Worm (Caenorhabditis elegans): Measurements from ENCODE around the gene mig-14.

The mig-14 gene

ce11 chrII:13758108-13758507, 16.6 kb downstream of the mig-14 start, which contains the start of gene arrd-13:
Gene arrd-13, plus strand, starts transcription at chrII:13758408.
- TF ChIP-seq nhr-90 (tag; optimal IDR thresholded peaks at IDR 0.05; ENCODE audit: poor library complexity) (no peak), unc-98 (GFP tag; IDR thresholded peaks at IDR 0.05) (no peak), sptf-1 (tag; optimal IDR thresholded peaks at IDR 0.05) (no peak), unc-62 (GFP tag; optimal IDR thresholded peaks at IDR 0.05) (no peak), xbp-1 (tag; optimal IDR thresholded peaks at IDR 0.05) (no peak), egl-13 (tag; optimal IDR thresholded peaks at IDR 0.05) (no peak), hpl-2 (GFP tag; optimal IDR thresholded peaks at IDR 0.05) (no peak), F16B12.6 (tag; optimal IDR thresholded peaks at IDR 0.05) (no peak), isw-1 (GFP tag; IDR thresholded peaks at IDR 0.05) (no peak), dsc-1 (tag; optimal IDR thresholded peaks at IDR 0.05) (no peak), tlp-1 (tag; optimal IDR thresholded peaks at IDR 0.05) (no peak)

- TF ChIP-seq tbx-2 (tag; optimal IDR thresholded peaks at IDR 0.05), result no peak
- no peak for TF ChIP-seq ceh-82 (tag; optimal IDR thresholded peaks at IDR 0.05)
- TF ChIP-seq efl-1 (optimal IDR thresholded peaks at IDR 0.05), result no peak
- TF ChIP-seq efl-1 (GFP tag; optimal IDR thresholded peaks at IDR 0.05 in 1 of 2), result no peak
- no peak for TF ChIP-seq tlp-1 (tag; optimal IDR thresholded peaks at IDR 0.05)
- no peak for TF ChIP-seq aha-1 (tag; optimal IDR thresholded peaks at IDR 0.05)
- TF ChIP-seq blmp-1 (tag; optimal IDR thresholded peaks at IDR 0.05), result no peak
- TF ChIP-seq unc-30 (tag; optimal IDR thresholded peaks at IDR 0.05), result no peak
- no peak for TF ChIP-seq nhr-20 (tag; optimal IDR thresholded peaks at IDR 0.05)
- TF ChIP-seq nhr-47 (tag; optimal IDR thresholded peaks at IDR 0.05), result no peak
- TF ChIP-seq swsn-7 (tag; optimal IDR thresholded peaks at IDR 0.05), result no peak
- TF ChIP-seq elt-3 (tag; optimal IDR thresholded peaks at IDR 0.05), result no peak
- no peak for TF ChIP-seq ama-1 (optimal IDR thresholded peaks at IDR 0.05)
- no peak for TF ChIP-seq ceh-88 (GFP tag; IDR thresholded peaks at IDR 0.05)
- no peak for TF ChIP-seq dpl-1 (GFP tag; optimal IDR thresholded peaks at IDR 0.05)
- no peak for TF ChIP-seq ztf-4 (tag; optimal IDR thresholded peaks at IDR 0.05)
- TF ChIP-seq nhr-71 (tag; optimal IDR thresholded peaks at IDR 0.05), result no peak
Observed at ce11 chrII:13763009-13763468, 21.5 kb downstream of the mig-14 start, which contains the start of gene arrd-11. Gene arrd-11, plus strand, starts transcription at chrII:13763418.

ce11 chrII:13765952-13766351, 24.4 kb downstream of the mig-14 start, which contains the start of gene arrd-12:
Gene arrd-12, plus strand, starts transcription at chrII:13766252.
- no peak for TF ChIP-seq C34B4.2 (tag; optimal IDR thresholded peaks at IDR 0.05)
- TF ChIP-seq fkh-8 (tag; optimal IDR thresholded peaks at IDR 0.05), result no peak
- no peak for TF ChIP-seq nhr-77 (tag; optimal IDR thresholded peaks at IDR 0.05)
- no peak for TF ChIP-seq mab-9 (GFP tag; IDR thresholded peaks at IDR 0.05)
- no peak for TF ChIP-seq ets-5 (GFP tag; IDR thresholded peaks at IDR 0.05)
- no peak for TF ChIP-seq hlh-4 (tag; optimal IDR thresholded peaks at IDR 0.05)
- no peak for TF ChIP-seq elt-2 (tag; optimal IDR thresholded peaks at IDR 0.05)
- TF ChIP-seq pag-3 (tag; optimal IDR thresholded peaks at IDR 0.05; ENCODE audit: borderline replicate concordance, insufficient read depth), result no peak
- TF ChIP-seq blmp-1 (tag; optimal IDR thresholded peaks at IDR 0.05), result no peak
- no peak for TF ChIP-seq egl-27 (tag; optimal IDR thresholded peaks at IDR 0.05)
- no peak for TF ChIP-seq unc-98 (GFP tag; IDR thresholded peaks at IDR 0.05)
- TF ChIP-seq unc-62 (GFP tag; optimal IDR thresholded peaks at IDR 0.05), result no peak
- TF ChIP-seq nhr-84 (tag; optimal IDR thresholded peaks at IDR 0.05), result no peak
- no peak for TF ChIP-seq nhr-19 (GFP tag; conservative IDR thresholded peaks at IDR 0.05)
- no peak for TF ChIP-seq ces-1 (GFP tag; optimal IDR thresholded peaks at IDR 0.05)
- no peak for TF ChIP-seq mef-2 (tag; optimal IDR thresholded peaks at IDR 0.05)
- TF ChIP-seq nhr-11 (tag; optimal IDR thresholded peaks at IDR 0.05), result no peak
- TF ChIP-seq skn-1 (tag; optimal IDR thresholded peaks at IDR 0.05), result no peak
- TF ChIP-seq ztf-4 (tag; optimal IDR thresholded peaks at IDR 0.05), result no peak
- no peak for TF ChIP-seq alr-1 (tag; optimal IDR thresholded peaks at IDR 0.05; ENCODE audit: borderline replicate concordance)
